Fruit fly (Drosophila melanogaster) whole organism, prepupa: ENCODE results near the gene CG16762.

Experiments
- CG10669 ChIP-seq: fragments of 200-800 bp; sonication (Bioruptor generic); optimal IDR thresholded peaks from 3 replicates; lab custom pipeline; 2018; ENCODE audit warnings: missing biosample characterization, mild to moderate bottlenecking, missing genetic modification characterization, moderate library complexity
- CG11294 ChIP-seq: fragments of 200-800 bp; sonication (Bioruptor generic); IDR thresholded peaks from 2 replicates; pipeline ENCODE4 v1.3.6; 2022; ENCODE audit warnings: missing biosample characterization, missing genetic modification characterization
- CG11762 ChIP-seq: fragments of 200-800 bp; sonication (Bioruptor generic); optimal IDR thresholded peaks from 3 replicates; lab custom pipeline; 2016; ENCODE audit warnings: missing biosample characterization, missing genetic modification characterization; ENCODE audit not compliant: insufficient read depth
- CG15336 ChIP-seq: fragments of 200-800 bp; sonication (Bioruptor generic); IDR thresholded peaks from 2 replicates; pipeline ENCODE4 v1.3.6; 2022; ENCODE audit warnings: missing biosample characterization, missing genetic modification characterization
- CG1621 ChIP-seq: fragments of 200-800 bp; sonication (Bioruptor generic); optimal IDR thresholded peaks from 3 replicates; lab custom pipeline; 2018; ENCODE audit warnings: missing biosample characterization, mild to moderate bottlenecking, missing genetic modification characterization
- CG31627 ChIP-seq: fragments of 200-800 bp; sonication (Bioruptor generic); optimal IDR thresholded peaks from 3 replicates; lab custom pipeline; 2016; ENCODE audit warnings: missing biosample characterization, missing genetic modification characterization
- CG34406 ChIP-seq: fragments of 200-800 bp; sonication (Bioruptor generic); optimal IDR thresholded peaks from 3 replicates; lab custom pipeline; 2016; ENCODE audit warnings: missing biosample characterization, missing genetic modification characterization
- CG3919 ChIP-seq: fragments of 200-800 bp; sonication (Bioruptor generic); optimal IDR thresholded peaks from 3 replicates; lab custom pipeline; 2016; ENCODE audit warnings: missing biosample characterization, missing genetic modification characterization
- CG6792 ChIP-seq: fragments of 200-800 bp; sonication (Bioruptor generic); optimal IDR thresholded peaks from 3 replicates; lab custom pipeline; 2016; ENCODE audit warnings: missing biosample characterization, missing genetic modification characterization
- CG6854 ChIP-seq: fragments of 200-800 bp; sonication (Bioruptor generic); optimal IDR thresholded peaks from 2 replicates; lab custom pipeline; 2017; ENCODE audit warnings: missing biosample characterization, mild to moderate bottlenecking, missing genetic modification characterization
- CG8119 ChIP-seq: fragments of 200-800 bp; sonication (Bioruptor generic); IDR thresholded peaks from 3 replicates; pipeline ENCODE4 v1.3.6; 2022; ENCODE audit warnings: missing biosample characterization, missing genetic modification characterization
- CG8319 ChIP-seq: fragments of 200-800 bp; sonication (Bioruptor generic); optimal IDR thresholded peaks from 3 replicates; lab custom pipeline; 2016; ENCODE audit warnings: missing biosample characterization, missing genetic modification characterization
- CG8632 ChIP-seq: fragments of 200-800 bp; sonication (Bioruptor generic); optimal IDR thresholded peaks from 3 replicates; lab custom pipeline; 2016; ENCODE audit warnings: missing biosample characterization, missing genetic modification characterization
- CG9139 ChIP-seq: fragments of 200-800 bp; sonication (Bioruptor generic); optimal IDR thresholded peaks from 3 replicates; lab custom pipeline; 2017; ENCODE audit warnings: missing biosample characterization, mild to moderate bottlenecking, missing genetic modification characterization
- Eip75B ChIP-seq: fragments of 200-800 bp; sonication (Bioruptor generic); optimal IDR thresholded peaks from 3 replicates; lab custom pipeline; 2016; ENCODE audit warnings: missing biosample characterization, missing genetic modification characterization
- Eip78C ChIP-seq: fragments of 200-800 bp; sonication (Bioruptor generic); peaks from one replicate; lab custom pipeline; 2016; ENCODE audit warnings: missing biosample characterization, missing genetic modification characterization
- Eip93F ChIP-seq: fragments of 200-800 bp; sonication (Bioruptor generic); optimal IDR thresholded peaks from 2 replicates; lab custom pipeline; 2016; ENCODE audit warnings: missing biosample characterization, mild to moderate bottlenecking, missing genetic modification characterization
- Ets21C ChIP-seq: fragments of 200-800 bp; sonication (Bioruptor generic); optimal IDR thresholded peaks from 3 replicates; lab custom pipeline; 2016; ENCODE audit warnings: missing biosample characterization, missing genetic modification characterization
- Ets96B ChIP-seq: fragments of 200-800 bp; optimal IDR thresholded peaks from 2 replicates; lab custom pipeline; 2019; ENCODE audit warnings: missing biosample characterization, mild to moderate bottlenecking, missing genetic modification characterization, moderate library complexity
- Gug ChIP-seq: fragments of 200-800 bp; sonication (Bioruptor generic); IDR thresholded peaks from 2 replicates; pipeline ENCODE4 v1.3.6; 2022; ENCODE audit warnings: missing biosample characterization, missing genetic modification characterization
- Hr38 ChIP-seq: sonication (Bioruptor generic); optimal IDR thresholded peaks from 2 replicates; lab custom pipeline; 2016; ENCODE audit warnings: missing biosample characterization, missing genetic modification characterization
- Hr39 ChIP-seq: fragments of 200-800 bp; sonication (Bioruptor generic); optimal IDR thresholded peaks from 2 replicates; lab custom pipeline; 2016; ENCODE audit warnings: missing biosample characterization, missing genetic modification characterization
- Hr4 ChIP-seq: fragments of 200-800 bp; sonication (Bioruptor generic); optimal IDR thresholded peaks from 3 replicates; lab custom pipeline; 2016; ENCODE audit warnings: missing biosample characterization, missing genetic modification characterization
- Lpt ChIP-seq: fragments of 200-800 bp; sonication (Bioruptor generic); optimal IDR thresholded peaks from 3 replicates; lab custom pipeline; 2016; ENCODE audit warnings: missing biosample characterization, missing genetic modification characterization
- Met ChIP-seq: fragments of 200-800 bp; sonication (Bioruptor generic); optimal IDR thresholded peaks from 3 replicates; lab custom pipeline; 2016; ENCODE audit warnings: missing biosample characterization, missing genetic modification characterization
- OdsH ChIP-seq: fragments of 200-800 bp; sonication (Bioruptor generic); optimal IDR thresholded peaks from 3 replicates; lab custom pipeline; 2016; ENCODE audit warnings: missing biosample characterization, missing genetic modification characterization
- Smox ChIP-seq: fragments of 200-800 bp; sonication (Bioruptor generic); optimal IDR thresholded peaks from 3 replicates; lab custom pipeline; 2016; ENCODE audit warnings: missing biosample characterization, missing genetic modification characterization
- Sox14 ChIP-seq: fragments of 200-800 bp; sonication (Bioruptor generic); optimal IDR thresholded peaks from 3 replicates; lab custom pipeline; 2016; ENCODE audit warnings: missing biosample characterization, missing genetic modification characterization
- Sox15 ChIP-seq: fragments of 200-800 bp; sonication (Bioruptor generic); optimal IDR thresholded peaks from 3 replicates; lab custom pipeline; 2016; ENCODE audit warnings: missing biosample characterization, missing genetic modification characterization
- achi ChIP-seq: fragments of 200-800 bp; sonication (Bioruptor generic); optimal IDR thresholded peaks from 3 replicates; lab custom pipeline; 2016; ENCODE audit warnings: missing biosample characterization, missing genetic modification characterization
- acj6 ChIP-seq: fragments of 200-800 bp; sonication (Bioruptor generic); optimal IDR thresholded peaks from 3 replicates; lab custom pipeline; 2016; ENCODE audit warnings: missing biosample characterization, missing genetic modification characterization
- cyc ChIP-seq: fragments of 200-800 bp; sonication (Bioruptor generic); optimal IDR thresholded peaks from 3 replicates; lab custom pipeline; 2016; ENCODE audit warnings: missing biosample characterization, missing genetic modification characterization
- dac ChIP-seq: fragments of 200-800 bp; sonication (Bioruptor generic); optimal IDR thresholded peaks from 2 replicates; lab custom pipeline; 2017; ENCODE audit warnings: missing biosample characterization, mild to moderate bottlenecking, missing genetic modification characterization
- dsx ChIP-seq: fragments of 200-800 bp; optimal IDR thresholded peaks from 3 replicates; lab custom pipeline; 2019; ENCODE audit warnings: missing biosample characterization, mild to moderate bottlenecking, missing genetic modification characterization, moderate library complexity; ENCODE audit not compliant: poor library complexity, severe bottlenecking
- eg ChIP-seq: fragments of 200-800 bp; sonication (Bioruptor generic); IDR thresholded peaks from 3 replicates; pipeline ENCODE4 v1.3.6; 2022; ENCODE audit warnings: missing biosample characterization, missing genetic modification characterization
- esn ChIP-seq: fragments of 200-800 bp; sonication (Bioruptor generic); optimal IDR thresholded peaks from 2 replicates; lab custom pipeline; 2016; ENCODE audit warnings: missing biosample characterization, mild to moderate bottlenecking, missing genetic modification characterization, moderate library complexity
- fd59A ChIP-seq: fragments of 200-800 bp; sonication (Bioruptor generic); optimal IDR thresholded peaks from 2 replicates; lab custom pipeline; 2017; ENCODE audit warnings: missing biosample characterization, mild to moderate bottlenecking, missing genetic modification characterization, missing genetic modification reagents
- fd85E ChIP-seq: fragments of 200-800 bp; sonication (Bioruptor generic); optimal IDR thresholded peaks from 3 replicates; lab custom pipeline; 2016; ENCODE audit warnings: missing biosample characterization, missing genetic modification characterization
- fkh ChIP-seq: fragments of 200-800 bp; sonication (Bioruptor generic); optimal IDR thresholded peaks from 3 replicates; lab custom pipeline; 2017; ENCODE audit warnings: missing biosample characterization, mild to moderate bottlenecking, missing genetic modification characterization, moderate library complexity
- lz ChIP-seq: fragments of 200-800 bp; sonication (Bioruptor generic); optimal IDR thresholded peaks from 3 replicates; lab custom pipeline; 2016; ENCODE audit warnings: missing biosample characterization, missing genetic modification characterization
- net ChIP-seq: fragments of 200-800 bp; sonication (Bioruptor generic); optimal IDR thresholded peaks from 3 replicates; lab custom pipeline; 2016; ENCODE audit warnings: missing biosample characterization, missing genetic modification characterization
- pdm3 ChIP-seq: fragments of 200-800 bp; sonication (Bioruptor generic); optimal IDR thresholded peaks from 3 replicates; lab custom pipeline; 2016; ENCODE audit warnings: missing biosample characterization, missing genetic modification characterization
- salr ChIP-seq, 2 experiments: fragments of 200-800 bp; sonication (Bioruptor generic); optimal IDR thresholded peaks; 3 replicates each; lab custom pipeline; 2016 to 2018; ENCODE audit warnings: missing biosample characterization in 2 of 2, missing genetic modification characterization in 2 of 2, mild to moderate bottlenecking in 1 of 2
- spab ChIP-seq: fragments of 200-800 bp; sonication (Bioruptor generic); optimal IDR thresholded peaks from 2 replicates; lab custom pipeline; 2017; ENCODE audit warnings: missing biosample characterization, mild to moderate bottlenecking, missing genetic modification characterization, missing genetic modification reagents
- ss ChIP-seq, 2 experiments: fragments of 200-800 bp; sonication (Bioruptor generic); optimal IDR thresholded peaks; 2 replicates in 1 of 2; 3 replicates in 1 of 2; lab custom pipeline; 2017 to 2018; ENCODE audit warnings: mild to moderate bottlenecking in 2 of 2, missing biosample characterization in 2 of 2, missing genetic modification characterization in 2 of 2, moderate library complexity in 1 of 2
- topi ChIP-seq: fragments of 200-800 bp; sonication (Bioruptor generic); optimal IDR thresholded peaks from 3 replicates; lab custom pipeline; 2016; ENCODE audit warnings: missing biosample characterization, missing genetic modification characterization
- vri ChIP-seq: fragments of 200-800 bp; sonication (Bioruptor generic); optimal IDR thresholded peaks from 3 replicates; lab custom pipeline; 2016; ENCODE audit warnings: missing biosample characterization, mild to moderate bottlenecking, missing genetic modification characterization

CG16762 gene

DNA sequence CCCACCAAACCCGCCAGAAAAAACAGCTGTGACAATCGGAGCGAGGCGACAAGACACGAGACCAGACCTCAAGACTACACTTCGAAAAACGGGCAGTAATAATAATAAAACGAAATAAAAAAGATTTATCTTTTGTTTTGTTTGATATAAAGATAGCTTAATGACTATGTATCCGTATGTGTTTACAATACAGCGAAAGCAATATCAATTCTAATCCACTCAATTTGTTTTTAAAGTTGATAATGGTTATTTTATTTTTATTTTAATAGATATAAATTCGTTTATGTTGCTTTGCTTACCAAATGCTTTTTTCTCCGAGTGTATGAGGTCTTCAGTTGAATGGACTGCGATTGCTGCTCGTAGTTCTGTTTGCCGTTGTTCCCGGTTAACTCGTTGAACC is 3.8 kb upstream of the CG16762 start (continued):
- TF ChIP-seq Ets21C (GFP tag; lab: Kevin White, UChicago) = peak; percentile 60
- TF ChIP-seq salr (GFP tag; optimal IDR thresholded peaks at IDR 0.05; lab: Kevin White, UChicago) = peak; percentile 51 to 68
- peak; percentile 81 for TF ChIP-seq achi (GFP tag; lab: Kevin White, UChicago)
- peak; percentile 84 for TF ChIP-seq CG1621
- TF ChIP-seq pdm3 (GFP tag; lab: Kevin White, UChicago) = peak; percentile 85
- TF ChIP-seq spab (GFP tag; lab: Kevin White, UChicago) = peak; percentile 94
- TF ChIP-seq fkh (GFP tag; lab: Kevin White, UChicago) = no peak
- peak; percentile 98 for TF ChIP-seq Eip78C (GFP tag; lab: Kevin White, UChicago)
- peak; percentile 78 for TF ChIP-seq Met (GFP tag; lab: Kevin White, UChicago)
- TF ChIP-seq vri = peak; percentile 54
- TF ChIP-seq acj6 (GFP tag; lab: Kevin White, UChicago) = peak; percentile 82
- peak; percentile 82 for TF ChIP-seq CG6792 (GFP tag; lab: Kevin White, UChicago)
- no peak for TF ChIP-seq Eip93F (GFP tag; lab: Kevin White, UChicago)
- TF ChIP-seq fd85E = peak; percentile 40
- TF ChIP-seq Ets96B (tag; lab: Kevin White, UChicago) = peak; percentile 95
- TF ChIP-seq CG3919 (GFP tag; lab: Kevin White, UChicago) = peak; percentile 91
- peak; percentile 92 for TF ChIP-seq CG9139 (GFP tag; lab: Kevin White, UChicago)
- peak; percentile 75 for TF ChIP-seq Smox
- TF ChIP-seq CG15336 (GFP tag; lab: Robert Waterston, UW) = peak; percentile 56; the same call in 1 of the 2 replicates
- peak; percentile 79 for TF ChIP-seq cyc (GFP tag; lab: Kevin White, UChicago)
- TF ChIP-seq CG10669 = peak; percentile 93
- TF ChIP-seq CG11294 (GFP tag; lab: Robert Waterston, UW) = peak; percentile 56
- peak; percentile 84 for TF ChIP-seq Sox14
- peak; percentile 56; the same call in 1 of the 2 replicates for TF ChIP-seq Gug
- peak; percentile 92 for TF ChIP-seq Eip75B (GFP tag; lab: Kevin White, UChicago)
- TF ChIP-seq OdsH = peak; percentile 78
- TF ChIP-seq topi (GFP tag; lab: Kevin White, UChicago) = peak; percentile 85
- TF ChIP-seq fd59A = peak; percentile 88
- peak; percentile 64 for TF ChIP-seq CG8119
- TF ChIP-seq Sox15 (GFP tag; lab: Kevin White, UChicago) = peak; percentile 60
- TF ChIP-seq Hr4 (GFP tag; lab: Kevin White, UChicago) = peak; percentile 55
- peak; percentile 75 for TF ChIP-seq lz

DNA sequence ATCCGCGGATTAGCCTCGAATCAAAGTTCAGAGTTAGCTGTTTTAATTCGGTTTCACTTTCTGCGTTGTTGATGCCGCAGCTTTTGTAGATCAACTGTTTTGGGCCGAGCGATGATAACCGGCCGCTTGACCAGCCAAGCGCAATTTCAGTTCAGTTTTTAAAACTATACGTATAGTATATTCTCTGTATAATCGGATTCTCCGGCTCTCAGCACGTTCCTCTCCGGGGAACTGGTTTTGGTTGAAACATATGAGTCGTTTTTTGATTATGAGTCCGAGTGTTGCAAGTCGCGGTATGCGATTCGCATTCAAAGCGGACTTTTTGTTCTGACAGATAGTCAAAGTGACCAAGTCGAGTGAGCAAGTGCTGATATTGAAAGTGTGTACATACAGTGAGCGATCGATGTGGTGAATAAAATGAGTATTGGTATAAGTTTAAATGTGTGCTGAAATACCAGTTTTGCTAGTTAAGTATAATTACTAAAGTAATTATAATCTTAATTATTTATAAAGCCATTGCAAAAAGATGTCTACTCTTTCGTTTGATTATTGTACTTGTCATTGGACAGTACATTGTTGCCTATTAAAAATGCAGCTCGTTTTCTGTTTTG is 3.0 kb upstream of the CG16762 start, which contains the start of gene Cyp4d20:
Gene Cyp4d20 (minus strand): TSS at position 100 of the 611 bp plus-strand sequence.
- TF ChIP-seq Ets21C (GFP tag; lab: Kevin White, UChicago) (no peak), CG9139 (GFP tag; lab: Kevin White, UChicago) (no peak), CG3919 (GFP tag; lab: Kevin White, UChicago) (no peak), ss (GFP tag; optimal IDR thresholded peaks at IDR 0.05; lab: Kevin White, UChicago) (no peak), eg (peak; percentile 59; the same call in 1 of the 3 replicates), Eip78C (GFP tag; lab: Kevin White, UChicago) (peak; percentile 72), salr (GFP tag; optimal IDR thresholded peaks at IDR 0.05; lab: Kevin White, UChicago) (no peak), lz (no peak), Met (GFP tag; lab: Kevin White, UChicago) (no peak), vri (no peak), achi (GFP tag; lab: Kevin White, UChicago) (no peak), CG10669 (peak; percentile 19), CG11762 (GFP tag; lab: Kevin White, UChicago) (no peak), cyc (GFP tag; lab: Kevin White, UChicago) (no peak), fd85E (no peak), net (no peak), Eip75B (GFP tag; lab: Kevin White, UChicago) (no peak), dsx (GFP tag; lab: Kevin White, UChicago) (peak; percentile 57), Gug (peak; percentile 34; the same call in 1 of the 2 replicates), CG8632 (GFP tag; lab: Kevin White, UChicago) (no peak), fd59A (no peak), Hr38 (GFP tag; lab: Kevin White, UChicago) (no peak), CG31627 (GFP tag; lab: Kevin White, UChicago) (no peak), CG34406 (no peak), esn (no peak), OdsH (no peak), spab (GFP tag; lab: Kevin White, UChicago) (no peak), Lpt (no peak), CG8319 (no peak), CG6854 (GFP tag; lab: Kevin White, UChicago) (no peak), Sox15 (GFP tag; lab: Kevin White, UChicago) (no peak), Hr39 (GFP tag; lab: Kevin White, UChicago) (no peak), Smox (no peak), dac (GFP tag; lab: Kevin White, UChicago) (no peak), CG11294 (GFP tag; lab: Robert Waterston, UW) (peak; percentile 67)
